Worm (Caenorhabditis elegans): Measurements from ENCODE around the gene tsct-1.

tsct-1 gene

DNA sequence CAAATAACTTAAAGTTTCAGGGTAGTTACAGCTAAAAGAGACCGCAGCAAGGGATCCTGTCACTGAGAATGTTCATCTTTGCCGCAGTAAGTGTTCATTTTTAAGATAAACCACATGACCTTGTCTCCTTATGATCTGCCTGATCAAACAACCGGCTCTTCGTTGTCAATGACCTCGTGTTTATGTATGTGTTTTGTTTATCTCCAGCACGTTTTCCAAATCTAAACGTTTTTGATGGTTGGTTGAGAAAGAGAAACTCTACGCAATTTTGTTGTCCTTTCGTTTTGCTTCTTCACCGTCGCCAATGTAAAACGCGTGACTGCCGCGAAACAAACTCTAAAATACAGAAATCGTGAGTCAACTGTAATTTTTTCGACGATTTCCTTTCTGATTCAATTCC lies at the start of gene tsct-1:
tsct-1 (plus strand) TSS at position 12 of the 400 bp plus-strand sequence.
- TF ChIP-seq nhr-129 (tag; optimal IDR thresholded peaks at IDR 0.05) (peak; percentile 1), ztf-4 (tag; optimal IDR thresholded peaks at IDR 0.05) (no peak), skn-1 (tag; optimal IDR thresholded peaks at IDR 0.05) (no peak), nhr-10 (tag; optimal IDR thresholded peaks at IDR 0.05) (no peak), F13H6.1 (tag; optimal IDR thresholded peaks at IDR 0.05) (no peak)

DNA sequence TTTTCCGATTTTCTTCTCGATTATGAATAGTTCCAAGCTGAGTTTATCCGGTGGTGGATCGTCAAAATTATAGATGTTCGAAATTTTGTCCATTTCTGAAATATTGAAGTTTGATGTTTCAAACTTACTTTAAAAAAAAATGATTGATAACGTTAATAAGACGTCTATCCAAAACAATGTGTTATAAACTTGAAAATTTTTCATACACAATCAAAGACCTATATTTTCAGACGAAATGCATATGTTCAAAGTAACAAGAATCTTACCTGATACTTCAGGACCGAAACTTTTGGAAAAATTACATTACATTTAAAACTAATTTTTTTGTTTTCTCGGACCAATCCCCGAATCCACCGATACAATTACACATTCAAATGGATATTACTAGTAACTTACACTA lies 42.5 kb upstream of the tsct-1 start, which contains the start of gene nekl-3:
nekl-3 (minus strand) TSS at position 101 of the 400 bp plus-strand sequence.
- TF ChIP-seq sem-4 (tag; optimal IDR thresholded peaks at IDR 0.05) (no peak), unc-62 (GFP tag; optimal IDR thresholded peaks at IDR 0.05) (no peak), ZK546.5 (tag; optimal IDR thresholded peaks at IDR 0.05) (no peak), nhr-237 (tag; optimal IDR thresholded peaks at IDR 0.05) (no peak), Y55F3AM.14 (GFP tag; optimal IDR thresholded peaks at IDR 0.05) (no peak), snpc-4 (tag; optimal IDR thresholded peaks at IDR 0.05) (no peak), mbf-1 (tag; optimal IDR thresholded peaks at IDR 0.05) (no peak), nhr-12 (tag; optimal IDR thresholded peaks at IDR 0.05) (no peak), unc-39 (tag; optimal IDR thresholded peaks at IDR 0.05) (no peak), unc-55 (GFP tag; optimal IDR thresholded peaks at IDR 0.05) (no peak), dmd-4 (tag; optimal IDR thresholded peaks at IDR 0.05) (no peak), ztf-4 (tag; optimal IDR thresholded peaks at IDR 0.05) (no peak), F13H6.1 (tag; optimal IDR thresholded peaks at IDR 0.05) (no peak)

DNA sequence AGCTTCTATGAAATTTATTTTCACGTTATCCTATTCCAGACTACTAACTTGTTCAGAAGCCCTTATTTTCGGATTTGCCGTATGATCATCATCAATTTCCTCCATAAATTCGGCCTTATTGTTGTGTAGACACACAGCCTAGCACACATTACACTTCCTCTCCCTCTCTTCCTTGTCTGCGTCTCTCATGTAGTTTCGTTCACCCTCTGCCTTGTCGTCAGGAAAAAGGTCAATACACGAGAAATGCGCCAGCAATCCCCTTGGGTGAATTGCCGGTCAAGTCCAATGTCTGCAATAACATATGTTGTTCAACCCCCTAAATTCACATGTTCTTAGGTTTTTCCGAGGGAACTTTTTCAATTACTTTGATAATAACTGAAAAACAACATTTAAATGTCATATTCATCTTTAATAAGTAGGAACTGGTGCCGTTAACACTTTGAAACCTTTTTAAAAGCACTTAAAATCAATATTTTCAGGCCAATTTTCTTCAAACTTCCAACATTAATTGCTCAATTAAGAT lies 40.0 kb upstream of the tsct-1 start, which contains the start of gene F17E5.2:
F17E5.2 (plus strand) TSS at position 473 of the 523 bp plus-strand sequence.
- peak; percentile 92 for TF ChIP-seq fos-1 (tag; optimal IDR thresholded peaks at IDR 0.05)
- peak; percentile 37 for TF ChIP-seq lin-39 (tag; optimal IDR thresholded peaks at IDR 0.05)
- peak; percentile 83 for TF ChIP-seq snpc-4 (tag; optimal IDR thresholded peaks at IDR 0.05)
- peak; percentile 40 for TF ChIP-seq unc-62 (GFP tag; optimal IDR thresholded peaks at IDR 0.05)
- peak; percentile 46 for TF ChIP-seq ceh-16 (tag; optimal IDR thresholded peaks at IDR 0.05)
- TF ChIP-seq nhr-237 (tag; optimal IDR thresholded peaks at IDR 0.05): no peak
- peak; percentile 88 for TF ChIP-seq sma-3 (GFP tag; optimal IDR thresholded peaks at IDR 0.05)
- peak; percentile 96 for TF ChIP-seq crh-2 (tag; optimal IDR thresholded peaks at IDR 0.05)
- TF ChIP-seq Y55F3AM.14 (GFP tag; optimal IDR thresholded peaks at IDR 0.05): peak; percentile 77
- TF ChIP-seq mbf-1 (tag; optimal IDR thresholded peaks at IDR 0.05): no peak
- no peak for TF ChIP-seq dmd-4 (tag; optimal IDR thresholded peaks at IDR 0.05)
- TF ChIP-seq nhr-129 (tag; optimal IDR thresholded peaks at IDR 0.05): peak; percentile 99
- TF ChIP-seq nhr-6 (tag; optimal IDR thresholded peaks at IDR 0.05): peak; percentile 95
- no peak for TF ChIP-seq unc-39 (tag; optimal IDR thresholded peaks at IDR 0.05)
- peak; percentile 56 for TF ChIP-seq nhr-10 (tag; optimal IDR thresholded peaks at IDR 0.05)
- TF ChIP-seq elt-3 (tag; optimal IDR thresholded peaks at IDR 0.05): no peak
- no peak for TF ChIP-seq alr-1 (tag; optimal IDR thresholded peaks at IDR 0.05)
- peak; percentile 80 for TF ChIP-seq zag-1 (tag; optimal IDR thresholded peaks at IDR 0.05)
- TF ChIP-seq mab-5 (tag; optimal IDR thresholded peaks at IDR 0.05): peak; percentile 92
- TF ChIP-seq ztf-1 (GFP tag; conservative IDR thresholded peaks at IDR 0.05): no peak
- no peak for TF ChIP-seq ztf-11 (tag; optimal IDR thresholded peaks at IDR 0.05)
- TF ChIP-seq ama-1 (optimal IDR thresholded peaks at IDR 0.05): no peak
- TF ChIP-seq C34F6.9 (tag; optimal IDR thresholded peaks at IDR 0.05): peak; percentile 98
- TF ChIP-seq nhr-25 (tag; optimal IDR thresholded peaks at IDR 0.05): peak; percentile 93
- peak; percentile 25 to 80 for TF ChIP-seq mdl-1 (tag; optimal IDR thresholded peaks at IDR 0.05)
- peak; percentile 94 for TF ChIP-seq sem-4 (tag; optimal IDR thresholded peaks at IDR 0.05)
- TF ChIP-seq egl-27 (tag; optimal IDR thresholded peaks at IDR 0.05): peak; percentile 92
- no peak for TF ChIP-seq ZK546.5 (tag; optimal IDR thresholded peaks at IDR 0.05)
- TF ChIP-seq nhr-11 (tag; optimal IDR thresholded peaks at IDR 0.05): no peak
- peak; percentile 53 for TF ChIP-seq nhr-77 (tag; optimal IDR thresholded peaks at IDR 0.05)
- no peak for TF ChIP-seq nhr-23 (tag; optimal IDR thresholded peaks at IDR 0.05)
- peak; percentile 42 for TF ChIP-seq skn-1 (tag; optimal IDR thresholded peaks at IDR 0.05)
- TF ChIP-seq ceh-82 (tag; optimal IDR thresholded peaks at IDR 0.05): peak; percentile 33
- peak; percentile 83 to 93 for TF ChIP-seq lsy-2 (tag; optimal IDR thresholded peaks at IDR 0.05)
- no peak for TF ChIP-seq elt-1 (tag; optimal IDR thresholded peaks at IDR 0.05)
- peak; percentile 81 for TF ChIP-seq lin-11 (tag; optimal IDR thresholded peaks at IDR 0.05)
- peak; percentile 97 for TF ChIP-seq F13H6.1 (tag; optimal IDR thresholded peaks at IDR 0.05)
- TF ChIP-seq aly-2 (tag; optimal IDR thresholded peaks at IDR 0.05): no peak
- TF ChIP-seq blmp-1 (tag; optimal IDR thresholded peaks at IDR 0.05; ENCODE audit: insufficient read depth): peak; percentile 57
- peak; percentile 97 for TF ChIP-seq sma-9 (GFP tag; optimal IDR thresholded peaks at IDR 0.05)
- TF ChIP-seq sma-9 (tag; optimal IDR thresholded peaks at IDR 0.05): no peak
- TF ChIP-seq gmeb-1 (tag; optimal IDR thresholded peaks at IDR 0.05): peak; percentile 86
- TF ChIP-seq peb-1 (tag; optimal IDR thresholded peaks at IDR 0.05): no peak
- no peak for TF ChIP-seq nhr-12 (tag; optimal IDR thresholded peaks at IDR 0.05)
- no peak for TF ChIP-seq R02D3.7 (tag; optimal IDR thresholded peaks at IDR 0.05)
- peak; percentile 96 for TF ChIP-seq lin-13 (GFP tag; optimal IDR thresholded peaks at IDR 0.05)
- peak; percentile 93 for TF ChIP-seq nhr-21 (tag; optimal IDR thresholded peaks at IDR 0.05)
